Worm (Caenorhabditis elegans) whole organism, dauer: Measurements from ENCODE around the gene F20G2.2.

Source experiments
- unc-62 ChIP-seq: sonication (generic microtip); optimal IDR thresholded peaks from 2 replicates; lab custom pipeline; 2017; ENCODE audit warnings: missing biosample characterization, missing genetic modification reagents, missing genetic modification characterization

F20G2.2 gene

ce11 chrV:13716531-13716930 is 39.7 kb downstream of the F20G2.2 start, which contains the start of gene T01D3.6:
T01D3.6 (plus strand) TSS chrV:13716824.
- TF ChIP-seq unc-62: no peak

ce11 chrV:13715223-13715686 is 41.0 kb downstream of the F20G2.2 start, which contains the start of gene zipt-9:
zipt-9 (minus strand) TSS chrV:13715273.
- no peak for TF ChIP-seq unc-62

DNA sequence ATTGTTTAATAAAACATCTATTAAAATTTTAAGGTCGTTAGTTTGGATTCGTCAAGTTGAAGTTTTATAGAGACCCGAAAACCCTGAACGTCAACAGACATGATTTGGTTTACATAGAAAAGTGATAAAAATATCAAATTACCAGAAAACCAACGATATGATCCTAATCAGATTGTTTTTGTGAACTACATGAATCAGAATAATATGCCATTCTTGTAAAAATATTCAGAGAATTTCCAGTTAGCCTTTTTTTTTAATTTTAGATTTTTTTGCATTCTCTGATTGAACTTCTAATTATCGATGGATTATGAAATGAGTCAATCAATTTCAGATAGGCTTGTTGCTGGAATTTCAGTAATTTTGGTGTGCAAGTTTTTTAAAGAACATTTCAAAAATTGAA is 45.1 kb downstream of the F20G2.2 start, which contains the start of gene srx-96:
Gene srx-96, plus strand, starts transcription at position 301 of the 400 bp plus-strand sequence.
- TF ChIP-seq unc-62: no peak

ce11 chrV:13707295-13707694 is 48.9 kb downstream of the F20G2.2 start, which contains the start of gene hlh-34:
hlh-34 (minus strand) TSS chrV:13707395.
- no peak for TF ChIP-seq unc-62
